Fruit fly (Drosophila melanogaster) whole organism, wandering third instar larva: ENCODE data around the gene gkt.
A peak's percentile ranks its signal among the peaks of the same experiment; 100 is the strongest.

Experiments used
- CG32264 ChIP-seq: fragments of 200-800 bp; sonication (Bioruptor generic); optimal IDR thresholded peaks from 2 replicates; lab custom pipeline; 2016; ENCODE audit warnings: missing biosample characterization, missing genetic modification characterization
- CG9705 ChIP-seq: fragments of 200-800 bp; sonication (Bioruptor generic); optimal IDR thresholded peaks from 2 replicates; lab custom pipeline; 2018; ENCODE audit warnings: missing biosample characterization, mild to moderate bottlenecking, missing genetic modification characterization
- Dfd ChIP-seq: fragments of >200 bp; optimal IDR thresholded peaks from 2 replicates; lab custom pipeline; 2017; ENCODE audit warnings: missing biosample characterization, missing genetic modification characterization
- Dif ChIP-seq: fragments of 200-275, 200-300 bp; sonication (Bioruptor generic); optimal IDR thresholded peaks from 2 replicates; lab custom pipeline; 2018; ENCODE audit warnings: missing biosample characterization, missing genetic modification characterization; ENCODE audit not compliant: partially characterized antibody
- GATAd ChIP-seq: sonication (Bioruptor generic); optimal IDR thresholded peaks from 2 replicates; lab custom pipeline; 2016; ENCODE audit warnings: missing biosample characterization, missing genetic modification characterization
- HLH106 ChIP-seq: fragments of 200-800 bp; optimal IDR thresholded peaks from 3 replicates; lab custom pipeline; 2019; ENCODE audit warnings: missing biosample characterization, mild to moderate bottlenecking, missing genetic modification characterization, moderate library complexity
- Hnf4 ChIP-seq: fragments of 200-800 bp; sonication (Bioruptor generic); optimal IDR thresholded peaks from 2 replicates; lab custom pipeline; 2016; ENCODE audit warnings: missing biosample characterization, mild to moderate bottlenecking, missing genetic modification characterization
- Hr83 ChIP-seq: fragments of 200-300 bp; sonication (Bioruptor generic); optimal IDR thresholded peaks from 2 replicates; lab custom pipeline; 2016; ENCODE audit warnings: missing biosample characterization, mild to moderate bottlenecking, missing genetic modification characterization, moderate library complexity; ENCODE audit not compliant: poor library complexity, severe bottlenecking
- Jra ChIP-seq: sonication (Bioruptor generic); optimal IDR thresholded peaks from 2 replicates; lab custom pipeline; 2016; ENCODE audit warnings: missing biosample characterization, missing genetic modification characterization
- Mio ChIP-seq: sonication (Bioruptor generic); optimal IDR thresholded peaks from 2 replicates; lab custom pipeline; 2016; ENCODE audit warnings: missing biosample characterization, missing genetic modification characterization
- Myc ChIP-seq: fragments of >200 bp; optimal IDR thresholded peaks from 2 replicates; lab custom pipeline; 2017
- N ChIP-seq: fragments of >200 bp; optimal IDR thresholded peaks from 2 replicates; lab custom pipeline; 2018; ENCODE audit warnings: missing biosample characterization, missing external identifiers, missing genetic modification characterization
- OdsH ChIP-seq: fragments of 200-800 bp; sonication (Bioruptor generic); optimal IDR thresholded peaks from 2 replicates; lab custom pipeline; 2016; ENCODE audit warnings: missing biosample characterization, mild to moderate bottlenecking, missing genetic modification characterization
- Rel ChIP-seq, 2 experiments: fragments of 200-800 bp; sonication (Bioruptor generic) in 1 of 2; optimal IDR thresholded peaks; 2 replicates in 1 of 2; 3 replicates in 1 of 2; lab custom pipeline; 2016 to 2019; ENCODE audit warnings: mild to moderate bottlenecking in 2 of 2, missing biosample characterization in 2 of 2, missing genetic modification characterization in 2 of 2, moderate library complexity in 1 of 2
- Sp1 ChIP-seq: fragments of 200-800 bp; sonication (Bioruptor generic); optimal IDR thresholded peaks from 3 replicates; lab custom pipeline; 2019; ENCODE audit warnings: missing biosample characterization, mild to moderate bottlenecking, missing genetic modification characterization, moderate library complexity
- Vsx2 ChIP-seq: fragments of 200-300, 225-300 bp; sonication (Bioruptor generic); optimal IDR thresholded peaks from 2 replicates; lab custom pipeline; 2018; ENCODE audit warnings: missing biosample characterization, missing genetic modification characterization; ENCODE audit not compliant: partially characterized antibody
- dl ChIP-seq, 2 experiments: fragments of 175-275, 200-275 bp in 1 of 2; fragments of 200-275 bp in 1 of 2; sonication (Bioruptor generic); optimal IDR thresholded peaks; lab custom pipeline; 2018; ENCODE audit warnings: mild to moderate bottlenecking in 2 of 2, missing biosample characterization in 2 of 2, missing genetic modification characterization in 2 of 2, moderate library complexity in 2 of 2; ENCODE audit not compliant: partially characterized antibody in 2 of 2, insufficient read depth in 1 of 2
- dsf ChIP-seq: sonication (Bioruptor generic); optimal IDR thresholded peaks from 2 replicates; lab custom pipeline; 2016; ENCODE audit warnings: missing biosample characterization, missing genetic modification characterization, borderline replicate concordance
- ey ChIP-seq: fragments of 200-800 bp; sonication (Bioruptor generic); optimal IDR thresholded peaks from 2 replicates; lab custom pipeline; 2016; ENCODE audit warnings: missing biosample characterization, missing genetic modification characterization
- foxo ChIP-seq, 2 experiments: fragments of 200-800 bp; sonication (Bioruptor generic); optimal IDR thresholded peaks; 2 replicates in 1 of 2; 3 replicates in 1 of 2; lab custom pipeline; 2016 to 2017; ENCODE audit warnings: missing biosample characterization in 2 of 2, missing genetic modification characterization in 2 of 2
- fru ChIP-seq: fragments of 200-800 bp; sonication (Bioruptor generic); optimal IDR thresholded peaks from 3 replicates; lab custom pipeline; 2016; ENCODE audit warnings: missing biosample characterization, mild to moderate bottlenecking, missing genetic modification characterization
- h ChIP-seq: fragments of 200-800 bp; sonication (Bioruptor generic); optimal IDR thresholded peaks from 3 replicates; lab custom pipeline; 2016; ENCODE audit warnings: missing biosample characterization, mild to moderate bottlenecking, missing genetic modification characterization
- jim ChIP-seq: fragments of 175-275, 200-325 bp; sonication (Bioruptor generic); optimal IDR thresholded peaks from 2 replicates; lab custom pipeline; 2016; ENCODE audit warnings: missing biosample characterization, mild to moderate bottlenecking, missing genetic modification characterization
- pan ChIP-seq: fragments of >200 bp; optimal IDR thresholded peaks from 2 replicates; lab custom pipeline; 2017
- psq ChIP-seq: fragments of 200-800 bp; sonication (Bioruptor generic); optimal IDR thresholded peaks from 3 replicates; lab custom pipeline; 2017; ENCODE audit warnings: missing biosample characterization, mild to moderate bottlenecking, missing genetic modification characterization, moderate library complexity
- rgr ChIP-seq: fragments of 200-800 bp; sonication (Bioruptor generic); optimal IDR thresholded peaks from 3 replicates; lab custom pipeline; 2016; ENCODE audit warnings: missing biosample characterization, mild to moderate bottlenecking, missing genetic modification characterization
- sage ChIP-seq: fragments of 200-800 bp; sonication (Bioruptor generic); optimal IDR thresholded peaks from 2 replicates; lab custom pipeline; 2016; ENCODE audit warnings: missing biosample characterization, mild to moderate bottlenecking, missing genetic modification characterization
- sv ChIP-seq: fragments of 200-800 bp; sonication (Bioruptor generic); optimal IDR thresholded peaks from 3 replicates; lab custom pipeline; 2016; ENCODE audit warnings: missing biosample characterization, missing genetic modification characterization
- usp ChIP-seq: fragments of >200 bp; optimal IDR thresholded peaks from 2 replicates; lab custom pipeline; 2017; ENCODE audit warnings: missing biosample characterization, missing genetic modification characterization

gkt gene

DNA sequence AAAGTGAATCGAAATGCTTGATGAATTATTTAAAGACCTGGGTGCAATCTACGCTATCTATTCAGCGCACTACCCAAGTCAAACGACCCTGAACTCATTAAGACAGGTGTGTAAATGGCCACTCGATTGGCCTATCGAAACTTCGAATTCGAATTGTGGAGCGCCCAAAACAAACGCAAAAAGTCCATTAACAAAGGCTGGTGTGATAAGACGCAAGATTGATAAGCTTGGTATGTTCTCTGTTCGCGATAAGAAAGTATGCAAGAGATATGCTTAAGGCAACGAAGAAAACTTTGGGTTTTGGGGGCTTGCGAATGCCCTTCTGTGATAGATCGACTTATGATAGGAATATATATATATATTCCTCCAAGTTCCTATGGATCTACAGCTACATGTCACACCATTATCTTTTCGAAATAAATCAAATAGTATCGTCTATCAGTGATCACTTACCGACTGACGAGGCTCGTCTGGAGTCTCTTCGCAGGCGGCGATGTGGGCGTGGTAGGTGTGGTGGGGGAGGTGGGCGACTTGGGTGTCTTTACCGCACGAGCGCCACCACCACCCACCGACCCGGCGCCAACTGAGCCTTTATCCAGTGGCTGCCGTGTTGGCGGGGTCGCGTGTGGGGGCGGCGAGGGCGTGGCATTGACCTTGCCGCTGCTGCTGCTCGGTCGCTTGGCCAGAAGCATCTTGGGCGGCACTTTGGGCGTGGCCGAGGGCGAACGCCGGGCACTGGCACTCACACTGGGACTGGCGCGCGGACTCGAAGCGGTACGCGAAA, 36.0 kb upstream of the gkt start:
- no peak for TF ChIP-seq Jra
- TF ChIP-seq pan (lab: Kevin White, UChicago): no peak
- peak; percentile 55 for TF ChIP-seq Dfd (GFP tag; lab: Kevin White, UChicago)
- no peak for TF ChIP-seq Sp1 (GFP tag; lab: Kevin White, UChicago)
- TF ChIP-seq sv (GFP tag; lab: Kevin White, UChicago): no peak
- TF ChIP-seq GATAd (GFP tag; lab: Kevin White, UChicago): no peak
- no peak for TF ChIP-seq CG32264 (GFP tag; lab: Kevin White, UChicago)
- TF ChIP-seq, all 38 proteins: peak for 1

DNA sequence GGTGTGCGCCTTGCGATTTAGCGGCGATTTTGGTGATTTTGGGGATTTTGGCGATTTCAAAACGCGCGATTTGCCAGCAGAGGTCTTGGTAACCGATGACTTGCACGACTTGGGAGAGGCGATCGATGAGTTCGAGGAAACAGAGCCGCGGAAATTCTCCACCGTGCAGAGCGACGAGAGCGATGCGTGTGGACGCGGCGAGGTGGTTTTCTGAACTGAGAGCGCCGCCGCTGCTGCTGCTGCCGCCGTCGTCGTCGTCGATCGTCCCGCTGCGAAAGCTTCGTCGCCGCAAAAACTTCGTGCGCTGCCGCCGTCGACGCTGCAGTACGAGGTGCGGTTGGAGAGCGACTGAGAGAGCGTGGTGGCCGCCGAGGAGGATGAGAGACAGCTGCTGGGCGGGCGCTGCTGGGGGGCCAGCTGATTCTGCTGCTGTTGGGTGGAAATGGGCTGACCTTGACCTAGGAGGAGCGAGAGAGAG, 35.2 kb upstream of the gkt start:
- TF ChIP-seq dl (GFP tag; optimal IDR thresholded peaks at IDR 0.05; lab: Kevin White, UChicago; ENCODE audit: insufficient read depth in 1 of 2, partially characterized antibody in 2 of 2) (peak in 1 of 2 experiments; percentile 20), Hr83 (no peak), Dif (GFP tag; lab: Kevin White, UChicago) (peak; percentile 38), rgr (GFP tag; lab: Kevin White, UChicago) (peak; percentile 26), psq (GFP tag; lab: Kevin White, UChicago) (no peak)

DNA sequence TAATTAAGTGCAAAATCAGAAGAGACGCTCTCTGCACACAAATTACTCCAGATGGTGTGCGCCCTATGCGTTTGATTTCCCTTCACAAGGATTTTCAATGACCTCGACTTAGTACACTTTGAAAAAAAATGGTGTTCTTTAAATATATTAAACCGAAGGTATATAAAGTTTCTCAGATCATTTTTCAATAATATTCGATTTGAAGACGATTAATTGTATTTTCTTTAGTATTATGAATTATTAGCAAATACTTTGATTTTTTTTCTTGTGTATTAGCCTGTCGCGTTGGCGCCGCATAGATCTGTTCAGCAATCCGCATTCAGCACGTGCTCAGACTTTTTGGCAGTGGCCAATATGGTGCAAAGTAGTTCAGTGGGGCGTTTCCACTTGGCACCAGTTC, 31.9 kb upstream of the gkt start:
- TF ChIP-seq sage (GFP tag; lab: Kevin White, UChicago) (no peak), pan (lab: Kevin White, UChicago) (no peak), fru (GFP tag; lab: Kevin White, UChicago) (no peak), dl (GFP tag; optimal IDR thresholded peaks at IDR 0.05; lab: Kevin White, UChicago; ENCODE audit: insufficient read depth in 1 of 2, partially characterized antibody in 2 of 2) (no peak), psq (GFP tag; lab: Kevin White, UChicago) (no peak), h (GFP tag; lab: Kevin White, UChicago) (no peak), Vsx2 (GFP tag; lab: Kevin White, UChicago) (no peak), CG9705 (GFP tag; lab: Kevin White, UChicago) (no peak), HLH106 (tag; lab: Kevin White, UChicago) (no peak), Rel (GFP tag; optimal IDR thresholded peaks at IDR 0.05; lab: Kevin White, UChicago) (no peak), Rel (tag; optimal IDR thresholded peaks at IDR 0.05; lab: Kevin White, UChicago) (no peak), Dif (GFP tag; lab: Kevin White, UChicago) (no peak), Myc (lab: Kevin White, UChicago) (no peak), ey (GFP tag; lab: Kevin White, UChicago) (no peak), foxo (GFP tag; optimal IDR thresholded peaks at IDR 0.05; lab: Kevin White, UChicago) (no peak), N (GFP tag; lab: Kevin White, UChicago) (no peak), Hnf4 (no peak), jim (GFP tag; lab: Kevin White, UChicago) (no peak), CG32264 (GFP tag; lab: Kevin White, UChicago) (no peak), Dfd (GFP tag; lab: Kevin White, UChicago) (no peak), dsf (no peak)

DNA sequence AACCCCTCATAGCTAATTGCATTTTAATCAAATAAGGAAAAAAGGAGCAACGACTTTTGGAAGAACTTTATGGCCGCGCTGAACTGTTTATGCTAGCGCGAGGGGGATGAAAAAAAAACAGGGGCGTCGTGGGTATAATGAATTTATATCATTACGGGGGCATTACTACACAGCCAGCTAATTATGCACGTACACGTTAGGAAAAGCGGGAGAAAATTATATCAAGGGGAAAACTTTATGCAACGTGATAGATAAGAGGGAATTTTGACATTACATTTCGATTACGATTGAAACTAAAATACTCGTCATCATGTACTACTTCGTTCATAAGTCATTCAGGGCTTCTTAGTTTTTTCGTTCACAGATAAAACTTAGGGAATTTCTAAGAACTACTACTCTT, 31.4 kb upstream of the gkt start, which contains the start of gene CG15403:
TSS of gene CG15403 (plus strand) at position 301 of the 400 bp plus-strand sequence.
- TF ChIP-seq OdsH (GFP tag; lab: Kevin White, UChicago) (no peak), jim (GFP tag; lab: Kevin White, UChicago) (no peak), Mio (GFP tag; lab: Kevin White, UChicago) (no peak), Jra (no peak), Hnf4 (no peak), Myc (lab: Kevin White, UChicago) (no peak), dl (GFP tag; optimal IDR thresholded peaks at IDR 0.05; lab: Kevin White, UChicago; ENCODE audit: insufficient read depth in 1 of 2, partially characterized antibody in 2 of 2) (no peak), usp (GFP tag; lab: Kevin White, UChicago) (no peak), N (GFP tag; lab: Kevin White, UChicago) (no peak)
